Fruit fly (Drosophila melanogaster): ENCODE data around the gene CG14315.

Gene CG14315

dm6 chr3R:18167416-18168237 lies 9.1 kb downstream of the CG14315 start, which contains the start of gene wrd:
wrd (plus strand) TSS chr3R:18167757.
- TF ChIP-seq bab1 (GFP tag; optimal IDR thresholded peaks at IDR 0.05) (peak; percentile 29), CG7101 (tag; optimal IDR thresholded peaks at IDR 0.05) (no peak), kay (GFP tag; ENCODE audit: borderline replicate concordance) (no peak), CG5204 (GFP tag; optimal IDR thresholded peaks at IDR 0.05) (peak; percentile 46), Mnt (GFP tag; optimal IDR thresholded peaks at IDR 0.05) (peak; percentile 54), CG11617 (GFP tag; optimal IDR thresholded peaks at IDR 0.05) (no peak), toe (GFP tag; optimal IDR thresholded peaks at IDR 0.05) (peak; percentile 61), cnc (optimal IDR thresholded peaks at IDR 0.05) (no peak), CG12768 (GFP tag; optimal IDR thresholded peaks at IDR 0.05) (peak; percentile 14), CG7045 (GFP tag; optimal IDR thresholded peaks at IDR 0.05) (no peak), cic (GFP tag; optimal IDR thresholded peaks at IDR 0.05) (peak; percentile 54), ovo (GFP tag; optimal IDR thresholded peaks at IDR 0.05) (peak; percentile 26), Hr96 (GFP tag; optimal IDR thresholded peaks at IDR 0.05) (peak; percentile 29), CG14711 (tag; optimal IDR thresholded peaks at IDR 0.05) (no peak), Crg-1 (GFP tag; optimal IDR thresholded peaks at IDR 0.05) (no peak), tj (GFP tag; optimal IDR thresholded peaks at IDR 0.05) (peak; percentile 41), pad (GFP tag; optimal IDR thresholded peaks at IDR 0.05) (no peak), CG33017 (tag; optimal IDR thresholded peaks at IDR 0.05) (no peak), CG1620 (GFP tag; optimal IDR thresholded peaks at IDR 0.05) (peak; percentile 27), Clk (GFP tag; optimal IDR thresholded peaks at IDR 0.05) (no peak)

- TF ChIP-seq toe (GFP tag; optimal IDR thresholded peaks at IDR 0.05) (peak; percentile 37), CG14711 (tag; optimal IDR thresholded peaks at IDR 0.05) (peak; percentile 89), Hr96 (GFP tag; optimal IDR thresholded peaks at IDR 0.05) (no peak), kay (GFP tag; ENCODE audit: borderline replicate concordance) (no peak), CG11617 (GFP tag; optimal IDR thresholded peaks at IDR 0.05) (peak; percentile 13), Clk (GFP tag; optimal IDR thresholded peaks at IDR 0.05) (peak; percentile 66), CG7101 (tag; optimal IDR thresholded peaks at IDR 0.05) (peak; percentile 73), pad (GFP tag; optimal IDR thresholded peaks at IDR 0.05) (peak; percentile 17), bab1 (GFP tag; optimal IDR thresholded peaks at IDR 0.05) (peak; percentile 37), CG33017 (tag; optimal IDR thresholded peaks at IDR 0.05) (peak; percentile 25), Mnt (GFP tag; optimal IDR thresholded peaks at IDR 0.05) (no peak), cic (GFP tag; optimal IDR thresholded peaks at IDR 0.05) (peak; percentile 22), Crg-1 (GFP tag; optimal IDR thresholded peaks at IDR 0.05) (no peak), CG12768 (GFP tag; optimal IDR thresholded peaks at IDR 0.05) (peak; percentile 82), CG5204 (GFP tag; optimal IDR thresholded peaks at IDR 0.05) (no peak), cnc (optimal IDR thresholded peaks at IDR 0.05) (no peak), CG1620 (GFP tag; optimal IDR thresholded peaks at IDR 0.05) (no peak), tj (GFP tag; optimal IDR thresholded peaks at IDR 0.05) (no peak), CG7045 (GFP tag; optimal IDR thresholded peaks at IDR 0.05) (peak; percentile 65), ovo (GFP tag; optimal IDR thresholded peaks at IDR 0.05) (no peak)
Observed at dm6 chr3R:18168398-18168797, 9.9 kb downstream of the CG14315 start.

DNA sequence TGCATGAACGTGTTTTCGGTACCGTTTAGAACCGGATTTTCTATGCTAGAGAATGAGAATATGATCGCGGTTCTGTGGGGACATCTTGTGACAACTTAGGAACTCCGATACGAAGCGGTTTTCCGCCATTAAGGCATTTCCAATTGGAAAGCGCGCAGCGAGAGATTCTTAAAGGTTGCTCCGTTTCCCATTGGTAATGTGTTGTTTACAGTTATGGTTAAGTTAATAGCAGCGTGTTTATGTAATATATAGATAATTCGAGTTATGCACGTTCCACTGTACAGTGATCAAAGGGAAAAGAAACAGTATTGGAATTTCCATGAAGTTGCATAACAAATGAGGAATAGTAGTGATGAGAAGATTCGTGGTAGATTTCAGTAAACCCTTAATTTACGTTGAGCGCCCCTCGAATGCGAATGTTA lies 10.4 kb downstream of the CG14315 start:
- no peak for TF ChIP-seq cnc (optimal IDR thresholded peaks at IDR 0.05)
- peak; percentile 47 for TF ChIP-seq cic (GFP tag; optimal IDR thresholded peaks at IDR 0.05)
- TF ChIP-seq CG7045 (GFP tag; optimal IDR thresholded peaks at IDR 0.05) = peak; percentile 54
- TF ChIP-seq ovo (GFP tag; optimal IDR thresholded peaks at IDR 0.05) = peak; percentile 47
- TF ChIP-seq CG5204 (GFP tag; optimal IDR thresholded peaks at IDR 0.05) = no peak
- TF ChIP-seq CG11617 (GFP tag; optimal IDR thresholded peaks at IDR 0.05) = no peak
- TF ChIP-seq CG12768 (GFP tag; optimal IDR thresholded peaks at IDR 0.05) = peak; percentile 61
- peak; percentile 6 for TF ChIP-seq Hr96 (GFP tag; optimal IDR thresholded peaks at IDR 0.05)
- no peak for TF ChIP-seq Crg-1 (GFP tag; optimal IDR thresholded peaks at IDR 0.05)
- TF ChIP-seq Clk (GFP tag; optimal IDR thresholded peaks at IDR 0.05) = no peak
- TF ChIP-seq CG33017 (tag; optimal IDR thresholded peaks at IDR 0.05) = peak; percentile 42
- no peak for TF ChIP-seq pad (GFP tag; optimal IDR thresholded peaks at IDR 0.05)
- no peak for TF ChIP-seq toe (GFP tag; optimal IDR thresholded peaks at IDR 0.05)
- no peak for TF ChIP-seq CG14711 (tag; optimal IDR thresholded peaks at IDR 0.05)
- TF ChIP-seq bab1 (GFP tag; optimal IDR thresholded peaks at IDR 0.05) = no peak
- no peak for TF ChIP-seq CG1620 (GFP tag; optimal IDR thresholded peaks at IDR 0.05)
- TF ChIP-seq Mnt (GFP tag; optimal IDR thresholded peaks at IDR 0.05) = no peak
- no peak for TF ChIP-seq kay (GFP tag; ENCODE audit: borderline replicate concordance)

DNA sequence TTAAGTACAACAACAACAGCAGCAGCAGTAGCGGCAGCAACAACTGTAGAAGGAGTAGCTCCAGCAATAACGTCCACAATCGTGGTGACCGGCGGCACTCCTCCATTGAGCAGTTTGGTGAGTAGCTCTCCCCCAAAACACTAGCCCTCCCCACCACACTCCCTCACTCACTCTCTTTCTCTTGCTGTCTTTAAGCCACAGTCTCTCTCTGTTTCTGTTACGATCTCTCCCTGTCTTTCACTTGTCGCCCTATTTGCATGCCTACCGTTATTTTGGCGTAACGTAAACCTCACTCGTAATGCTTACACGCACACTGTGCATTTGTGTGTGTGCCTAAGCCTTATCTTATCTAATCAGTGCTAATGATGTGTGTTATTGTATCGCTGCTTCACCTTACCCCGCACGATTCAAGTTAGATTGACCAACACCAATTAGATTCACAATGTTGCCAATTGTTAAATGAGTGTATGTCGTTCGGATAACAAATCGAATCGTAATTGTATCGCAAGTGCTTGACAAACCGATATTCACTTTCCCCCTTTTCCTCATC lies 11.6 kb downstream of the CG14315 start:
- TF ChIP-seq CG14711 (tag; optimal IDR thresholded peaks at IDR 0.05) (peak; percentile 32), cic (GFP tag; optimal IDR thresholded peaks at IDR 0.05) (peak; percentile 42), tj (GFP tag; optimal IDR thresholded peaks at IDR 0.05) (no peak), CG11617 (GFP tag; optimal IDR thresholded peaks at IDR 0.05) (peak; percentile 2), pad (GFP tag; optimal IDR thresholded peaks at IDR 0.05) (peak; percentile 97), Hr96 (GFP tag; optimal IDR thresholded peaks at IDR 0.05) (no peak), CG1620 (GFP tag; optimal IDR thresholded peaks at IDR 0.05) (no peak), ovo (GFP tag; optimal IDR thresholded peaks at IDR 0.05) (peak; percentile 86), Mnt (GFP tag; optimal IDR thresholded peaks at IDR 0.05) (peak; percentile 27), CG7101 (tag; optimal IDR thresholded peaks at IDR 0.05) (peak; percentile 14), toe (GFP tag; optimal IDR thresholded peaks at IDR 0.05) (no peak)
